Fruit fly (Drosophila melanogaster) whole organism, prepupa: ENCODE measurements around the gene mthl12.

Source experiments
- Blimp-1 ChIP-seq: fragments of 200-800 bp; sonication (Bioruptor generic); optimal IDR thresholded peaks from 3 replicates; lab custom pipeline; 2017; ENCODE audit warnings: missing biosample characterization, missing genetic modification characterization, mild to moderate bottlenecking, moderate library complexity, missing genetic modification reagents
- CG6792 ChIP-seq: fragments of 200-800 bp; sonication (Bioruptor generic); optimal IDR thresholded peaks from 3 replicates; lab custom pipeline; 2016; ENCODE audit warnings: missing biosample characterization, missing genetic modification characterization
- Sox15 ChIP-seq: fragments of 200-800 bp; sonication (Bioruptor generic); optimal IDR thresholded peaks from 3 replicates; lab custom pipeline; 2016; ENCODE audit warnings: missing biosample characterization, missing genetic modification characterization
- svp ChIP-seq: fragments of 200-800 bp; sonication (Bioruptor generic); peaks from one replicate; lab custom pipeline; 2016; ENCODE audit warnings: missing biosample characterization, missing genetic modification characterization

dm6 chr3R:13374913-13375312 lies 21.4 kb downstream of the mthl12 start:
- TF ChIP-seq Sox15 (GFP tag; lab: Kevin White, UChicago) (no peak), svp (GFP tag; lab: Kevin White, UChicago) (no peak), Blimp-1 (GFP tag; lab: Kevin White, UChicago) (no peak), CG6792 (GFP tag; lab: Kevin White, UChicago) (no peak)
